Worm (Caenorhabditis elegans) whole organism, late embryonic: ENCODE results near the gene Y39A3A.3.

ENCODE experiments used
- ceh-48 ChIP-seq: sonication (generic microtip); optimal IDR thresholded peaks from 2 replicates; lab custom pipeline; 2016; ENCODE audit warnings: missing genetic modification characterization, inconsistent platforms, missing compliant biosample characterization
- che-1 ChIP-seq: sonication (generic microtip); optimal IDR thresholded peaks from 2 replicates; lab custom pipeline; 2016; ENCODE audit warnings: mild to moderate bottlenecking, missing genetic modification characterization, missing compliant biosample characterization
- eyg-1 ChIP-seq: sonication (generic microtip); optimal IDR thresholded peaks from 2 replicates; lab custom pipeline; 2016; ENCODE audit warnings: missing genotype, missing genetic modification characterization, missing compliant biosample characterization
- unc-3 ChIP-seq, 2 experiments: fragments of 200-800 bp in 1 of 2; sonication (Bioruptor generic) in 1 of 2; sonication (generic microtip) in 1 of 2; conservative IDR thresholded peaks in 1 of 2; optimal IDR thresholded peaks in 1 of 2; 2 replicates each; pipeline versions ENCODE4 v1.3.6 to Lab custom; 2016 to 2022; ENCODE audit warnings: missing compliant biosample characterization in 2 of 2, missing genetic modification characterization in 2 of 2, missing genetic modification reagents in 1 of 2

DNA sequence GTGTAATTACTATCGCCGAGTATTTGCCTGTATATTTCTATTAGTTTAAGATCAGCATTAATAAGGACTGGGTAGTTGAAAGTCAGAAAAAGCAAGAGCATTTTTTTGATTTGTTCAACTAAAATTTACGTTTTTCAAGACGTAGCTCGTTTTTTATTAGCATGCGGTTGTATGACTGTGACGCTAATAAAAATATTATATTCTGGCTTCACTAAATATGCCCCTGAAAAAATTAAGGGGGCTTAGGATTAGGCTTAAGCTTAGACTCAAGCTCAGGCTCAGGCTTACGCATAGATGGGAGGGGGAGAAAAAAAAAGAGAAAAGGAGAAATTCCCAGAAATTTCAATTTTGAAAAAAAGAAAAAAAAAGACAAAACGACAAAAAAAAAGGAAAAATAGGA is 10.6 kb downstream of the Y39A3A.3 start, which contains the start of gene Y39A3A.2:
- TF ChIP-seq unc-3 (GFP tag; conservative IDR thresholded peaks at IDR 0.05; lab: Robert Waterston, UW) = no peak
- no peak for TF ChIP-seq unc-3 (tag; optimal IDR thresholded peaks at IDR 0.05; lab: Kevin White, UChicago)
- TF ChIP-seq ceh-48 (tag; lab: Kevin White, UChicago) = no peak
- TF ChIP-seq eyg-1 (tag; lab: Kevin White, UChicago) = no peak
- TF ChIP-seq che-1 (tag; lab: Kevin White, UChicago) = no peak
